Worm (Caenorhabditis elegans) whole organism, L4 larva: ENCODE results near the gene R13A1.3.

ENCODE experiments used
- Y105C5A.15 ChIP-seq: fragments of 200-800 bp; sonication (Bioruptor generic); IDR thresholded peaks from 2 replicates; pipeline ENCODE4 v1.3.6; 2022; ENCODE audit warnings: missing genetic modification characterization, missing compliant biosample characterization
- ceh-32 ChIP-seq: sonication (generic microtip); optimal IDR thresholded peaks from 2 replicates; lab custom pipeline; 2016; ENCODE audit warnings: mild to moderate bottlenecking, missing genetic modification characterization, missing compliant biosample characterization; ENCODE audit not compliant: poor library complexity
- ceh-82 ChIP-seq: sonication (generic microtip); optimal IDR thresholded peaks from 2 replicates; lab custom pipeline; 2017; ENCODE audit warnings: missing biosample characterization, missing genetic modification characterization
- lin-39 ChIP-seq: fragments of 150-350 bp; optimal IDR thresholded peaks from 2 replicates; lab custom pipeline; 2014; ENCODE audit warnings: missing biosample characterization, missing genetic modification reagents, missing genetic modification characterization

DNA sequence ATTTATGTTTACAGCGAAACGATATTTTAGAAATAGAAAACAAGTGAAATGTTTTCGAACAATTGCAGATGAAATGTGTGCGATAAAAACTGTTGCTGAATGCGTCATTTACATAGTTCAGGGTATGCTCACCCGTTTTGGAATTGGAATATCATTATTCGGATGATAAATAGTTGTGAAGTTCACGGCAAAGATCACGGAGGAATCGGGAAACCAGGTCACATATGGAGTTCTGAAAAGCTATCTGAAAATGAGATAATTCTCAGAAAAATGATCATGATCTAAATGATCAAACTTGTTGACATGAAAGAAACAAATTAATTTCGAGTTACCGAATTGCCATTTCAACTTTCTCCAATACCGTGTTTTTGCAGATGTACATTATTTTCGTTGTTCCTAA, 8.1 kb upstream of the R13A1.3 start, which contains the start of gene best-16:
- TF ChIP-seq ceh-82 (tag; lab: Kevin White, UChicago): no peak
- TF ChIP-seq Y105C5A.15: no peak
- no peak for TF ChIP-seq ceh-32 (tag; lab: Kevin White, UChicago)
- TF ChIP-seq lin-39 (tag; lab: Kevin White, UChicago): no peak
